Worm (Caenorhabditis elegans) whole organism, L1 larva: Measurements from ENCODE around the gene Y32B12B.1.

ENCODE experiments used
- C34B4.2 ChIP-seq: sonication (generic microtip); optimal IDR thresholded peaks from 2 replicates; lab custom pipeline; 2017; ENCODE audit warnings: mild to moderate bottlenecking, missing genetic modification characterization, missing compliant biosample characterization
- F16B12.6 ChIP-seq: fragments of 150-350 bp; optimal IDR thresholded peaks from 2 replicates; lab custom pipeline; 2014; ENCODE audit warnings: missing biosample characterization, missing genetic modification characterization
- Y116A8C.19 ChIP-seq: sonication (generic microtip); optimal IDR thresholded peaks from 2 replicates; lab custom pipeline; 2016; ENCODE audit warnings: missing compliant biosample characterization, missing genetic modification characterization, borderline replicate concordance
- aha-1 ChIP-seq: fragments of 150-350 bp; optimal IDR thresholded peaks from 2 replicates; lab custom pipeline; 2014; ENCODE audit warnings: missing biosample characterization, missing genetic modification characterization
- blmp-1 ChIP-seq: fragments of 150-350 bp; optimal IDR thresholded peaks from 2 replicates; lab custom pipeline; 2014; ENCODE audit warnings: missing biosample characterization, missing genetic modification characterization
- ceh-63 ChIP-seq: fragments of 200-800 bp; sonication (Bioruptor generic); optimal IDR thresholded peaks from 2 replicates; lab custom pipeline; 2018; ENCODE audit warnings: mild to moderate bottlenecking, missing genetic modification characterization, missing compliant biosample characterization
- ceh-8 ChIP-seq: fragments of 200-800 bp; sonication (Bioruptor generic); optimal IDR thresholded peaks from 2 replicates; lab custom pipeline; 2018; ENCODE audit warnings: mild to moderate bottlenecking, missing genetic modification characterization, moderate library complexity, missing compliant biosample characterization
- dpl-1 ChIP-seq, 3 experiments: fragments of 150-350 bp in 2 of 3; sonication (generic microtip) in 1 of 3; optimal IDR thresholded peaks; 2 replicates each; lab custom pipeline; 2014 to 2017; ENCODE audit warnings: missing biosample characterization in 3 of 3, missing genetic modification characterization in 3 of 3, missing genetic modification reagents in 3 of 3
- dsc-1 ChIP-seq: sonication (generic microtip); optimal IDR thresholded peaks from 2 replicates; lab custom pipeline; 2016; ENCODE audit warnings: mild to moderate bottlenecking, missing genetic modification characterization, missing compliant biosample characterization
- efl-1 ChIP-seq, 4 experiments: fragments of 150-350 bp; optimal IDR thresholded peaks in 3 of 4; peaks in 1 of 4; 1 replicate in 1 of 4; 2 replicates in 3 of 4; lab custom pipeline; 2014; ENCODE audit warnings: missing biosample characterization in 2 of 4, missing genetic modification characterization in 2 of 4, missing genetic modification reagents in 2 of 4
- egl-27 ChIP-seq, 2 experiments: fragments of 150-350 bp in 1 of 2; sonication (generic microtip); optimal IDR thresholded peaks; 3 replicates each; lab custom pipeline; 2017 to 2018; ENCODE audit warnings: missing biosample characterization in 2 of 2, missing genetic modification characterization in 2 of 2, missing genetic modification reagents in 2 of 2
- elt-2 ChIP-seq: sonication (generic microtip); optimal IDR thresholded peaks from 2 replicates; lab custom pipeline; 2016; ENCODE audit warnings: missing genetic modification characterization, mild to moderate bottlenecking, inconsistent platforms, missing compliant biosample characterization, missing genetic modification reagents
- elt-3 ChIP-seq, 6 experiments: fragments of 150-350 bp in 1 of 6; sonication (generic microtip); optimal IDR thresholded peaks; 2 replicates each; lab custom pipeline; 2017 to 2018; ENCODE audit warnings: missing biosample characterization in 6 of 6, missing genetic modification characterization in 6 of 6, inconsistent platforms in 1 of 6
- fkh-4 ChIP-seq: sonication (generic microtip); optimal IDR thresholded peaks from 2 replicates; lab custom pipeline; 2016; ENCODE audit warnings: missing compliant biosample characterization, missing genetic modification characterization, borderline replicate concordance
- grh-1 ChIP-seq: fragments of 200-800 bp; sonication (Bioruptor generic); IDR thresholded peaks from 2 replicates; pipeline ENCODE4 v1.3.6; 2022; ENCODE audit warnings: missing genetic modification reagents, missing genetic modification characterization, missing compliant biosample characterization
- hpl-2 ChIP-seq: fragments of 150-350 bp; optimal IDR thresholded peaks from 2 replicates; lab custom pipeline; 2014; ENCODE audit warnings: missing biosample characterization, missing genetic modification reagents, missing genetic modification characterization
- lin-15B ChIP-seq: fragments of 150-350 bp; sonication (generic microtip); optimal IDR thresholded peaks from 3 replicates; lab custom pipeline; 2014; ENCODE audit warnings: missing biosample characterization, missing genetic modification characterization
- lin-39 ChIP-seq: fragments of 150-350 bp; optimal IDR thresholded peaks from 2 replicates; lab custom pipeline; 2014; ENCODE audit warnings: missing biosample characterization, missing genetic modification reagents, missing genetic modification characterization
- lsy-2 ChIP-seq, 2 experiments: fragments of 150-350 bp; optimal IDR thresholded peaks; 2 replicates each; lab custom pipeline; 2014; ENCODE audit warnings: missing biosample characterization in 2 of 2, missing genetic modification characterization in 2 of 2
- mab-9 ChIP-seq: fragments of 200-800 bp; sonication (Bioruptor generic); IDR thresholded peaks from 2 replicates; pipeline ENCODE4 v1.3.6; 2022; ENCODE audit warnings: missing genetic modification reagents, missing genetic modification characterization, missing compliant biosample characterization
- nhr-19 ChIP-seq: fragments of 200-800 bp; sonication (Bioruptor generic); conservative IDR thresholded peaks from 2 replicates; pipeline ENCODE4 v1.3.6; 2022; ENCODE audit warnings: missing genetic modification characterization, missing compliant biosample characterization
- nhr-237 ChIP-seq: fragments of 150-350 bp; optimal IDR thresholded peaks from 2 replicates; lab custom pipeline; 2014; ENCODE audit warnings: missing biosample characterization, missing genetic modification characterization
- nhr-76 ChIP-seq: sonication (generic microtip); optimal IDR thresholded peaks from 2 replicates; lab custom pipeline; 2017; ENCODE audit warnings: missing biosample characterization, missing genetic modification characterization
- pag-3 ChIP-seq: sonication (generic microtip); optimal IDR thresholded peaks from 2 replicates; lab custom pipeline; 2017; ENCODE audit warnings: missing genetic modification characterization, mild to moderate bottlenecking, missing compliant biosample characterization, antibody characterized with exemption, borderline replicate concordance; ENCODE audit not compliant: insufficient read depth
- pax-3 ChIP-seq: fragments of 200-800 bp; sonication (Bioruptor generic); optimal IDR thresholded peaks from 2 replicates; lab custom pipeline; 2018; ENCODE audit warnings: mild to moderate bottlenecking, missing genetic modification characterization, moderate library complexity, missing compliant biosample characterization
- rnt-1 ChIP-seq: sonication (generic microtip); optimal IDR thresholded peaks from 2 replicates; lab custom pipeline; 2016; ENCODE audit warnings: mild to moderate bottlenecking, missing genetic modification characterization, moderate library complexity, missing compliant biosample characterization
- skn-1 ChIP-seq: fragments of 150-350 bp; optimal IDR thresholded peaks from 2 replicates; lab custom pipeline; 2014; ENCODE audit warnings: missing biosample characterization, missing genetic modification characterization
- snu-23 ChIP-seq: sonication (generic microtip); optimal IDR thresholded peaks from 2 replicates; lab custom pipeline; 2016; ENCODE audit warnings: missing genetic modification characterization, missing compliant biosample characterization
- sox-4 ChIP-seq: sonication (generic microtip); optimal IDR thresholded peaks from 2 replicates; lab custom pipeline; 2016; ENCODE audit warnings: missing genetic modification characterization, missing compliant biosample characterization
- sptf-1 ChIP-seq: fragments of 150-350 bp; optimal IDR thresholded peaks from 2 replicates; lab custom pipeline; 2014; ENCODE audit warnings: missing biosample characterization, missing genetic modification characterization
- swsn-7 ChIP-seq: sonication (generic microtip); optimal IDR thresholded peaks from 2 replicates; lab custom pipeline; 2016; ENCODE audit warnings: missing genetic modification characterization, missing compliant biosample characterization
- unc-30 ChIP-seq: sonication (generic microtip); optimal IDR thresholded peaks from 2 replicates; lab custom pipeline; 2017; ENCODE audit warnings: missing biosample characterization, missing genetic modification characterization
- unc-62 ChIP-seq: fragments of 150-350 bp; optimal IDR thresholded peaks from 2 replicates; lab custom pipeline; 2014; ENCODE audit warnings: missing biosample characterization, missing genetic modification reagents, missing genetic modification characterization
- unc-98 ChIP-seq: fragments of 200-800 bp; sonication (Bioruptor generic); IDR thresholded peaks from 2 replicates; pipeline ENCODE4 v1.3.6; 2022; ENCODE audit warnings: missing genetic modification characterization, missing compliant biosample characterization
- vab-15 ChIP-seq: sonication (generic microtip); optimal IDR thresholded peaks from 2 replicates; lab custom pipeline; 2017; ENCODE audit warnings: missing genotype, mild to moderate bottlenecking, missing genetic modification characterization, missing compliant biosample characterization
- zag-1 ChIP-seq: fragments of 150-350 bp; optimal IDR thresholded peaks from 2 replicates; lab custom pipeline; 2014; ENCODE audit warnings: missing biosample characterization, missing genetic modification characterization

The Y32B12B.1 gene

ce11 chrV:16568056-16568455 lies 31.3 kb downstream of the Y32B12B.1 start:
- no peak for TF ChIP-seq dsc-1 (tag; lab: Kevin White, UChicago)
- no peak for TF ChIP-seq blmp-1 (tag; lab: Kevin White, UChicago)
- no peak for TF ChIP-seq unc-62 (GFP tag; lab: Kevin White, UChicago)
- no peak for TF ChIP-seq dpl-1 (GFP tag; optimal IDR thresholded peaks at IDR 0.05; lab: Kevin White, UChicago)
- no peak for TF ChIP-seq lin-39 (tag; lab: Kevin White, UChicago)
- TF ChIP-seq lsy-2 (tag; optimal IDR thresholded peaks at IDR 0.05; lab: Kevin White, UChicago), result no peak
- TF ChIP-seq snu-23 (GFP tag; lab: Kevin White, UChicago), result no peak
- no peak for TF ChIP-seq swsn-7 (tag; lab: Kevin White, UChicago)
- no peak for TF ChIP-seq unc-98 (GFP tag; lab: Robert Waterston, UW)
- no peak for TF ChIP-seq elt-3 (tag; optimal IDR thresholded peaks at IDR 0.05; lab: Kevin White, UChicago)
- TF ChIP-seq aha-1 (tag; lab: Kevin White, UChicago), result no peak
- no peak for TF ChIP-seq sptf-1 (tag; lab: Kevin White, UChicago)
- no peak for TF ChIP-seq rnt-1 (tag; lab: Kevin White, UChicago)
- no peak for TF ChIP-seq hpl-2
- no peak for TF ChIP-seq pag-3 (tag; lab: Kevin White, UChicago)
- TF ChIP-seq mab-9, result no peak
- no peak for TF ChIP-seq nhr-76 (tag; lab: Kevin White, UChicago)
- no peak for TF ChIP-seq zag-1 (tag; lab: Kevin White, UChicago)
- TF ChIP-seq F16B12.6, result no peak
- TF ChIP-seq sox-4 (tag; lab: Kevin White, UChicago), result no peak

ce11 chrV:16570697-16571096 lies 33.9 kb downstream of the Y32B12B.1 start, which contains the start of gene nhr-233:
Gene nhr-233 (minus strand): TSS chrV:16570797.
- TF ChIP-seq nhr-19 (GFP tag; lab: Robert Waterston, UW) (no peak), Y116A8C.19 (tag; lab: Kevin White, UChicago) (no peak), hpl-2 (no peak), skn-1 (tag; lab: Kevin White, UChicago) (no peak), C34B4.2 (no peak), egl-27 (tag; optimal IDR thresholded peaks at IDR 0.05; lab: Kevin White, UChicago) (no peak), elt-2 (no peak), sptf-1 (tag; lab: Kevin White, UChicago) (no peak), pax-3 (tag; lab: Kevin White, UChicago) (no peak), elt-3 (tag; optimal IDR thresholded peaks at IDR 0.05; lab: Kevin White, UChicago) (no peak), ceh-8 (GFP tag; lab: Kevin White, UChicago) (no peak), nhr-237 (tag; lab: Kevin White, UChicago) (no peak), mab-9 (no peak), fkh-4 (tag; lab: Kevin White, UChicago) (no peak), unc-30 (tag; lab: Kevin White, UChicago) (no peak), blmp-1 (tag; lab: Kevin White, UChicago) (no peak), rnt-1 (tag; lab: Kevin White, UChicago) (no peak), vab-15 (no peak), ceh-63 (no peak)

DNA sequence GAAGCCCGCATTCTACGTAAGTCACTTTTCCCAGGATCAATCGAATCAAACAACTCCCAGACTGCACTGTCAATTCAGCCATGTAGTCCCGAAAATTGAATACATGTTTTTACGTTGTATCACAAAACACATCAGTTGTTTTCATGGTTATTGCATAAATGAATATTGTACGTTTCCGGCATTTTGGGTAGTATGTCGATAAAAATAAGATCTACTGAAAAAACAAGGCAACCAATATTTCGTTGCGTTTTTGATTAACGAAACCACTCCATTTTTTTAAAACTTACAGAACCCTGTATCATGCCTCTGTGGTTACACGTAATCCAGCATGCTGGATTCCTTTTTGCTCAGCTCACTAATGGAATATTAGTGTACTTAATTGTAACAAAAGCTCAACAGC lies 36.4 kb downstream of the Y32B12B.1 start, which contains the start of gene str-149:
Gene str-149 (plus strand): TSS at position 301 of the 400 bp plus-strand sequence.
- TF ChIP-seq efl-1 (optimal IDR thresholded peaks at IDR 0.05; lab: Kevin White, UChicago), result no peak
- peak in 1 of 2 experiments; percentile 53 for TF ChIP-seq efl-1 (GFP tag; optimal IDR thresholded peaks at IDR 0.05 in 1 of 2; lab: Kevin White, UChicago)
- TF ChIP-seq grh-1 (GFP tag; lab: Robert Waterston, UW), result no peak

DNA sequence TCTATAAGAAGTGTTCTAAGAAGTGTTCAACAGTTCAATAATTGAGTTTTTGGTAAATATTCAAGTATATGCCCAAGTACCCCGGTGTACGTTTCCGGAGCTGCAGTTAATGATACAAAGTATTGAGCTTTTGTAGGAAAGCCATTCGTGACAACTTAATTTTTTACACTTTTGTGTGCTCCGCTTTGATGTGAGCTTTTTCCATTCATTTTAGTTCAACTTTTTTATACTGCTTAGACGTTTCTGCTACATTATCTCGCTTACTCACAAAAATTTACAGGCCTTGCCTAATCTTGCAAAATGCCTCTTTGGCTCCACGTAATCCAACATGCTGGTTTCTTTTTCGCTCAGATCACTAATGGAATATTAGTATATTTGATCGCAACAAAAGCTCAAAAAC lies 39.1 kb downstream of the Y32B12B.1 start, which contains the start of gene str-151:
Gene str-151 (plus strand): TSS at position 301 of the 400 bp plus-strand sequence.
- TF ChIP-seq efl-1 (optimal IDR thresholded peaks at IDR 0.05; lab: Kevin White, UChicago), result no peak
- peak in 1 of 2 experiments; percentile 4 for TF ChIP-seq efl-1 (GFP tag; optimal IDR thresholded peaks at IDR 0.05 in 1 of 2; lab: Kevin White, UChicago)
- TF ChIP-seq lin-15B (tag; lab: Kevin White, UChicago), result no peak
